Worm (Caenorhabditis elegans) whole organism, mixed stage, embryonic: ENCODE data around the gene best-23.

Source experiments
- M03D4.4 ChIP-seq: sonication (generic microtip); optimal IDR thresholded peaks from 2 replicates; lab custom pipeline; 2017; ENCODE audit warnings: mild to moderate bottlenecking, missing genetic modification characterization, missing compliant biosample characterization
- blmp-1 ChIP-seq: fragments of 150-350 bp; optimal IDR thresholded peaks from 2 replicates; lab custom pipeline; 2014; ENCODE audit warnings: missing biosample characterization, missing genetic modification characterization
- ceh-39 ChIP-seq: fragments of 150-350 bp; optimal IDR thresholded peaks from 2 replicates; lab custom pipeline; 2014; ENCODE audit warnings: missing biosample characterization, missing genetic modification characterization
- ceh-43 ChIP-seq: fragments of 200-800 bp; sonication (Bioruptor generic); optimal IDR thresholded peaks from 2 replicates; lab custom pipeline; 2018; ENCODE audit warnings: mild to moderate bottlenecking, missing genetic modification characterization, moderate library complexity, missing compliant biosample characterization
- ces-1 ChIP-seq: fragments of 150-350 bp; optimal IDR thresholded peaks from 2 replicates; lab custom pipeline; 2014; ENCODE audit warnings: missing biosample characterization, missing genetic modification reagents, missing genetic modification characterization
- cnd-1 ChIP-seq: fragments of 200-800 bp; sonication (Bioruptor generic); optimal IDR thresholded peaks from 2 replicates; lab custom pipeline; 2018; ENCODE audit warnings: mild to moderate bottlenecking, missing genetic modification characterization, missing compliant biosample characterization
- drap-1 ChIP-seq: fragments of 200-800 bp; sonication (Bioruptor generic); optimal IDR thresholded peaks from 3 replicates; lab custom pipeline; 2018; ENCODE audit warnings: mild to moderate bottlenecking, missing genetic modification characterization, missing compliant biosample characterization
- elt-1 ChIP-seq: sonication (generic microtip); optimal IDR thresholded peaks from 2 replicates; lab custom pipeline; 2017; ENCODE audit warnings: missing genetic modification characterization, mild to moderate bottlenecking, missing compliant biosample characterization, antibody characterized with exemption, moderate library complexity, borderline replicate concordance; ENCODE audit not compliant: insufficient read depth
- elt-3 ChIP-seq: fragments of 150-350 bp; optimal IDR thresholded peaks from 2 replicates; lab custom pipeline; 2014; ENCODE audit warnings: missing biosample characterization, missing genetic modification characterization
- flh-1 ChIP-seq: fragments of 200-800 bp; sonication (Bioruptor generic); optimal IDR thresholded peaks from 2 replicates; lab custom pipeline; 2018; ENCODE audit warnings: mild to moderate bottlenecking, missing genetic modification characterization, moderate library complexity, missing compliant biosample characterization
- hlh-1 ChIP-seq: fragments of 150-350 bp; optimal IDR thresholded peaks from 2 replicates; lab custom pipeline; 2014; ENCODE audit warnings: missing biosample characterization, missing genetic modification reagents, missing genetic modification characterization
- lin-13 ChIP-seq: fragments of 150-350 bp; optimal IDR thresholded peaks from 2 replicates; lab custom pipeline; 2014; ENCODE audit warnings: missing biosample characterization, missing genetic modification characterization
- lin-32 ChIP-seq: fragments of 200-800 bp; sonication (Bioruptor generic); optimal IDR thresholded peaks from 2 replicates; lab custom pipeline; 2018; ENCODE audit warnings: mild to moderate bottlenecking, missing genetic modification characterization, missing compliant biosample characterization
- lsy-2 ChIP-seq: fragments of 150-350 bp; optimal IDR thresholded peaks from 2 replicates; lab custom pipeline; 2014; ENCODE audit warnings: missing biosample characterization, missing genetic modification characterization
- mab-5 ChIP-seq: fragments of 150-350 bp; optimal IDR thresholded peaks from 2 replicates; lab custom pipeline; 2014; ENCODE audit warnings: missing biosample characterization, missing genetic modification characterization
- mep-1 ChIP-seq: fragments of 150-350 bp; optimal IDR thresholded peaks from 2 replicates; lab custom pipeline; 2017; ENCODE audit warnings: missing biosample characterization, missing genetic modification reagents, missing genetic modification characterization, inconsistent platforms
- mls-2 ChIP-seq: sonication (generic microtip); optimal IDR thresholded peaks from 2 replicates; lab custom pipeline; 2016; ENCODE audit warnings: mild to moderate bottlenecking, missing genetic modification characterization, moderate library complexity, missing compliant biosample characterization
- nhr-2 ChIP-seq: fragments of 150-350 bp; optimal IDR thresholded peaks from 2 replicates; lab custom pipeline; 2014; ENCODE audit warnings: missing biosample characterization, missing genetic modification characterization
- nhr-237 ChIP-seq: fragments of 150-350 bp; optimal IDR thresholded peaks from 2 replicates; lab custom pipeline; 2014; ENCODE audit warnings: missing biosample characterization, missing genetic modification characterization
- nhr-28 ChIP-seq: fragments of 150-350 bp; optimal IDR thresholded peaks from 2 replicates; lab custom pipeline; 2014; ENCODE audit warnings: missing biosample characterization, missing genetic modification characterization
- nhr-76 ChIP-seq: sonication (generic microtip); optimal IDR thresholded peaks from 2 replicates; lab custom pipeline; 2017; ENCODE audit warnings: missing biosample characterization, missing genetic modification characterization
- pha-4 ChIP-seq: fragments of 150-350 bp; optimal IDR thresholded peaks from 2 replicates; lab custom pipeline; 2018; ENCODE audit warnings: missing biosample characterization, missing genetic modification reagents, missing genetic modification characterization
- sem-2 ChIP-seq: fragments of 200-800 bp; sonication (Bioruptor generic); optimal IDR thresholded peaks from 2 replicates; lab custom pipeline; 2018; ENCODE audit warnings: mild to moderate bottlenecking, missing genetic modification characterization, missing compliant biosample characterization
- snpc-4 ChIP-seq: fragments of 150-350 bp; optimal IDR thresholded peaks from 2 replicates; lab custom pipeline; 2014; ENCODE audit warnings: missing biosample characterization, missing genetic modification characterization
- sptf-1 ChIP-seq: sonication (generic microtip); optimal IDR thresholded peaks from 2 replicates; lab custom pipeline; 2017; ENCODE audit warnings: mild to moderate bottlenecking, missing genetic modification characterization, moderate library complexity, missing compliant biosample characterization
- tbx-8 ChIP-seq: fragments of 200-800 bp; sonication (Bioruptor generic); optimal IDR thresholded peaks from 2 replicates; lab custom pipeline; 2018; ENCODE audit warnings: mild to moderate bottlenecking, missing genetic modification characterization, moderate library complexity, missing compliant biosample characterization
- unc-120 ChIP-seq: sonication (generic microtip); optimal IDR thresholded peaks from 2 replicates; lab custom pipeline; 2017; ENCODE audit warnings: missing genetic modification characterization, missing compliant biosample characterization; ENCODE audit not compliant: poor library complexity, severe bottlenecking
- unc-62 ChIP-seq: fragments of 150-350 bp; optimal IDR thresholded peaks from 2 replicates; lab custom pipeline; 2014; ENCODE audit warnings: missing biosample characterization, missing genetic modification reagents, missing genetic modification characterization
- ztf-11 ChIP-seq: fragments of 150-350 bp; optimal IDR thresholded peaks from 2 replicates; lab custom pipeline; 2014; ENCODE audit warnings: missing biosample characterization, missing genetic modification characterization

Gene best-23

DNA sequence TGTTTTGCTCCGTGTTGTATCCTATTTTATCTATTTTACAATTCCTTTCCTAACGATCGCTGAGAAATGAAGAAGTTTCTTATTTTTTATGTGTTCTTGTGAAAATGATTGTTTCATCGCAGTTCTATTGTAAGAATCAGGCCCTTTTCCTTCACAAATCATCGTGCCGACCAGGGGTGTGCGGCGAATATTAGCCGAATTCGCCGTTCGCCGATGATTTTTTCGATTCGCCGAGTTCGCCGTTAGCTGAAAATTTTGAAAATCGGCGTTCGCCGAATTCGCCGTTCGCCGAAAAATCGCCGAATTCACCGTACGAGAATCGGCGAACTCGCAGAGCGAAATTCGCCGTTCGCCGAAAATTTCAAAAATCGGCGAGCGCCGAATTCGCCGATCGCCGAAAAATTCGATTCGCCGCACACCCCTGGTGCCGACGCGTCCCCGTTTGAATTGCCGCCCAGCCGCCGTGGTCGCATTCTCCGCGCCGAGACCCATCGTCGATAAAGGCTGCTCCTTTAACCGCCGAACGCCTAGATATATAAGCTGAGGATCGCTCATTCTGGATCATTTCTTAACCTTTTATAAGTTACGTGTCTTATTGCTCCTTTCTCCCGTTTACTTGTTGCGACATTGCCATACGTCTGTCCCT lies 43.8 kb downstream of the best-23 start:
- TF ChIP-seq mls-2 (tag; lab: Kevin White, UChicago) (no peak), sptf-1 (tag; lab: Kevin White, UChicago) (peak; percentile 20), cnd-1 (tag; lab: Kevin White, UChicago) (no peak), ceh-43 (no peak)

DNA sequence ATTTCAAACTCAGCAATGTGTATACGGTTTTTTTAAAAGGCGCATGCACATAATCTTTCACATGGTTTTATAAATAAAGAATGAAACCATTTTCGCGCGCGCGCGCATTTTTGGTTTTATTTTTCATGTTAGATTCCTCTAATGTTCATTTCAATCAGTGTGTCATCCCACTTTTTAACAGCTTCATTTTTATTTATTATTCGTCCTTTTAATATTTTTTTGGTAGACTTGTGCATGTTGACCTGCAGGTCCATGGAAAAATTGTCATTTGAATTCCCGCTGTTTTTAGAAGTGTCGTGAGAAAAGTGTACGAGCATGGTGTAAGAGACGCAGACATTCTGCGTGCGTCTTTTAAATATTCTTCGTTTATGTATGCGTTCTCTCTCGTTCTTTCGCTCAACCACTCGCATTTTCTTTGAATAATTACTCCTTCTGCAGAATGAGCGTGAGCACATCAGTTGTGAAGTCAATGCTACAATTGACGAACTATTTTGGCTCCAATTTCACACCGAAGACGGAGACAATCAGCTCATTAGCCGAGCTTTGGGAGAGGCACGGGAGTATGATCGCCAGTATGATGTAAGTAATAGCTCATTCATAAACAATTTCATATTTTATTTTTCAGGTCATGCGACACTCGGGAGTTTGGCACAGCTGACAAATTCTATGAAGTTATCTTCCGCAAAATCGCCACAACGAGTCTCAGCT lies 47.0 kb downstream of the best-23 start, which contains the start of gene lin-5:
Gene lin-5, plus strand, starts transcription at position 354 of the 708 bp plus-strand sequence.
- peak; percentile 22 for TF ChIP-seq hlh-1
- TF ChIP-seq lsy-2 (tag; lab: Kevin White, UChicago), result peak; percentile 27
- no peak for TF ChIP-seq pha-4
- peak; percentile 25 for TF ChIP-seq unc-62 (GFP tag; lab: Kevin White, UChicago)
- TF ChIP-seq lin-13 (tag; lab: Kevin White, UChicago), result peak; percentile 31
- peak; percentile 45 for TF ChIP-seq ces-1 (GFP tag; lab: Kevin White, UChicago)
- no peak for TF ChIP-seq nhr-28 (tag; lab: Kevin White, UChicago)
- TF ChIP-seq unc-120 (tag; lab: Kevin White, UChicago), result peak; percentile 44
- peak; percentile 4 for TF ChIP-seq drap-1 (GFP tag; lab: Kevin White, UChicago)
- peak; percentile 48 for TF ChIP-seq mls-2 (tag; lab: Kevin White, UChicago)
- TF ChIP-seq tbx-8 (GFP tag; lab: Kevin White, UChicago), result no peak

DNA sequence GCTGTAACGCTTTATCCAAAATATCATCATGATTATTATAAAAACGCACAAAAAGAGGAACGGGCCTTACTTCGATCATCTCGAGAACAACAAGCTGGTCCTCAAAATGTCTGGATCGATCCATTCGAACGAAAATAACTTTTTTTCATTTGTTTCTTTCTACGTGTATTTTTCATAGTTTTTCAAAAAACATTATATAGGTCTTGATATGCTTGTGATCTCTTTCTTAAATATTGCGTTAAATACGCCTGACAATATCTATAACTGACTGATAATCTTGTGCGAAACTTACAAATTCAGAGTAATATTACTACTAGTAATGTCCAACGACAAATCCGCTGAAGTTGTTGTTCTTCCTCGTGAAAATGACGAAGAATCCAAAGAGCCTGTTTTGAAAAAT lies 49.3 kb downstream of the best-23 start, which contains the start of gene sds-22:
Gene sds-22, plus strand, starts transcription at position 301 of the 400 bp plus-strand sequence.
- TF ChIP-seq tbx-8 (GFP tag; lab: Kevin White, UChicago) (no peak), nhr-237 (tag; lab: Kevin White, UChicago) (no peak), lin-32 (no peak), unc-120 (tag; lab: Kevin White, UChicago) (no peak), sem-2 (GFP tag; lab: Kevin White, UChicago) (no peak), nhr-2 (tag; lab: Kevin White, UChicago) (no peak), flh-1 (no peak), ceh-43 (no peak), elt-3 (tag; lab: Kevin White, UChicago) (no peak), sptf-1 (tag; lab: Kevin White, UChicago) (no peak), ztf-11 (tag; lab: Kevin White, UChicago) (no peak), lin-13 (tag; lab: Kevin White, UChicago) (no peak), hlh-1 (no peak), snpc-4 (tag; lab: Kevin White, UChicago) (no peak), M03D4.4 (tag; lab: Kevin White, UChicago) (no peak), nhr-76 (tag; lab: Kevin White, UChicago) (no peak), ceh-39 (tag; lab: Kevin White, UChicago) (no peak), elt-1 (tag; lab: Kevin White, UChicago) (no peak), drap-1 (GFP tag; lab: Kevin White, UChicago) (no peak)

DNA sequence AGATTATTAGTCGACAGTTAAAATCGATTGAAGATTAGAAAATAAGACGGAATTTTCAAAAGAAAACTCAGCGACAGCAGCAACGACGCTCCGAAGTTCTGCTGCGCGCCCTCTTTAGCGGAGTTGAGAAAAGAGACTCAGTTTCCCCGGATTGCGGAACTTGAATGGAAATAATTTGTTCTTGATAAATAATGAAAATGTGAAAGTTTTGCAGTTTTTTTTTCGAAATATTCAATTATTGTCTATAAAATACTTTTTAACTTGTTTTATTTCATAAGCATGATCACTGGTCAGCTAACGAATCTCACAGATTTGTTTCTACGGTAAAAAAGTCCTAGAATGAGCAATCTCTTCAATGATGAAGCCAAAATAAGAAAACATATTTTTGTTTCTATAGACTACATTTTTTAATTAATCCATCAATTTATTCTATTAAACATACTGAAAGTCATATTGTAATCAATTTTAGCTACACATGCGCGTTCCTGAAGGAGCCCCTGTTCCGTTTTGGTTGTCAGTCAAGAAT lies 49.8 kb downstream of the best-23 start, which contains the start of the genes cec-3 and T09A5.15:
Gene cec-3, minus strand, starts transcription at position 116 of the 526 bp plus-strand sequence.
Gene T09A5.15, plus strand, starts transcription at position 476 of the 526 bp plus-strand sequence.
- TF ChIP-seq elt-3 (tag; lab: Kevin White, UChicago) (no peak), mab-5 (tag; lab: Kevin White, UChicago) (peak; percentile 28), ceh-43 (no peak), ces-1 (GFP tag; lab: Kevin White, UChicago) (peak; percentile 54), tbx-8 (GFP tag; lab: Kevin White, UChicago) (no peak), mep-1 (tag; lab: Kevin White, UChicago) (peak; percentile 9), unc-120 (tag; lab: Kevin White, UChicago) (peak; percentile 56), nhr-2 (tag; lab: Kevin White, UChicago) (no peak), nhr-237 (tag; lab: Kevin White, UChicago) (peak; percentile 65), lsy-2 (tag; lab: Kevin White, UChicago) (peak; percentile 24), cnd-1 (tag; lab: Kevin White, UChicago) (no peak), blmp-1 (tag; lab: Kevin White, UChicago) (no peak)
